Worm (Caenorhabditis elegans) whole organism, L4 larva: ENCODE data around the gene C47A4.5.

ENCODE experiments used
- F37D6.2 ChIP-seq: sonication (generic microtip); optimal IDR thresholded peaks from 2 replicates; lab custom pipeline; 2016; ENCODE audit warnings: mild to moderate bottlenecking, missing genetic modification characterization, missing compliant biosample characterization
- F44E2.7 ChIP-seq: fragments of 200-800 bp; sonication (Bioruptor generic); IDR thresholded peaks from 2 replicates; pipeline ENCODE4 v2.1.2; 2022; ENCODE audit warnings: missing genetic modification characterization, missing compliant biosample characterization
- R02D3.7 ChIP-seq: fragments of 150-350 bp; sonication (generic microtip); optimal IDR thresholded peaks from 3 replicates; lab custom pipeline; 2014; ENCODE audit warnings: missing biosample characterization, missing genetic modification characterization
- T26A8.4 ChIP-seq: fragments of 200-800 bp; sonication (Bioruptor generic); IDR thresholded peaks from 2 replicates; pipeline ENCODE4 v1.3.6; 2022; ENCODE audit warnings: missing genetic modification characterization, missing compliant biosample characterization
- Y105C5A.15 ChIP-seq: fragments of 200-800 bp; sonication (Bioruptor generic); IDR thresholded peaks from 2 replicates; pipeline ENCODE4 v1.3.6; 2022; ENCODE audit warnings: missing genetic modification characterization, missing compliant biosample characterization
- Y5F2A.4 ChIP-seq: fragments of 200-800 bp; sonication (Bioruptor generic); optimal IDR thresholded peaks from 2 replicates; lab custom pipeline; 2018; ENCODE audit warnings: mild to moderate bottlenecking, missing genetic modification characterization, missing compliant biosample characterization
- ZK337.2 ChIP-seq: fragments of 200-800 bp; sonication (Bioruptor generic); IDR thresholded peaks from 2 replicates; pipeline ENCODE4 v1.3.6; 2022; ENCODE audit warnings: missing genetic modification reagents, missing genetic modification characterization, missing compliant biosample characterization
- aha-1 ChIP-seq: fragments of 150-350 bp; peaks from one replicate; lab custom pipeline; 2014; ENCODE audit warnings: missing biosample characterization, missing genetic modification characterization
- aly-2 ChIP-seq: sonication (generic microtip); optimal IDR thresholded peaks from 2 replicates; lab custom pipeline; 2018; ENCODE audit warnings: missing biosample characterization, missing genetic modification characterization
- ama-1 ChIP-seq: fragments of 150-350 bp; optimal IDR thresholded peaks from 2 replicates; lab custom pipeline; 2014; ENCODE audit warnings: inconsistent platforms, mixed read lengths
- arid-1 ChIP-seq: fragments of 200-800 bp; sonication (Bioruptor generic); conservative IDR thresholded peaks from 2 replicates; pipeline ENCODE4 v1.3.6; 2022; ENCODE audit warnings: missing genetic modification reagents, missing genetic modification characterization, missing compliant biosample characterization
- attf-4 ChIP-seq: sonication (generic microtip); optimal IDR thresholded peaks from 3 replicates; lab custom pipeline; 2017; ENCODE audit warnings: missing biosample characterization, missing genetic modification characterization
- ceh-20 ChIP-seq: fragments of 200-800 bp; sonication (Bioruptor generic); IDR thresholded peaks from 2 replicates; pipeline ENCODE4 v1.3.6; 2022; ENCODE audit warnings: missing genetic modification reagents, missing genetic modification characterization, missing compliant biosample characterization
- ceh-62 ChIP-seq: sonication (generic microtip); optimal IDR thresholded peaks from 2 replicates; lab custom pipeline; 2017; ENCODE audit warnings: missing biosample characterization, missing genetic modification characterization
- ceh-82 ChIP-seq: sonication (generic microtip); optimal IDR thresholded peaks from 2 replicates; lab custom pipeline; 2017; ENCODE audit warnings: missing biosample characterization, missing genetic modification characterization
- cey-2 ChIP-seq: sonication (generic microtip); optimal IDR thresholded peaks from 3 replicates; lab custom pipeline; 2017; ENCODE audit warnings: missing genetic modification characterization, mild to moderate bottlenecking, missing compliant biosample characterization, antibody characterized with exemption, borderline replicate concordance; ENCODE audit not compliant: insufficient read depth
- ctbp-1 ChIP-seq: fragments of 200-800 bp; sonication (Bioruptor generic); IDR thresholded peaks from 2 replicates; pipeline ENCODE4 v1.3.6; 2022; ENCODE audit warnings: missing genetic modification reagents, missing genetic modification characterization, missing compliant biosample characterization
- daf-12 ChIP-seq: fragments of 150-350 bp; optimal IDR thresholded peaks from 2 replicates; lab custom pipeline; 2014; ENCODE audit warnings: missing biosample characterization, missing genetic modification reagents, missing genetic modification characterization
- daf-8 ChIP-seq: fragments of 200-800 bp; sonication (Bioruptor generic); IDR thresholded peaks from 2 replicates; pipeline ENCODE4 v1.3.6; 2022; ENCODE audit warnings: missing genetic modification characterization, missing compliant biosample characterization
- dmd-6 ChIP-seq: fragments of 200-800 bp; sonication (Bioruptor generic); IDR thresholded peaks from 2 replicates; pipeline ENCODE4 v1.3.6; 2022; ENCODE audit warnings: missing genetic modification reagents, missing genetic modification characterization, missing compliant biosample characterization
- dmd-9 ChIP-seq: fragments of 200-800 bp; sonication (Bioruptor generic); IDR thresholded peaks from 2 replicates; pipeline ENCODE4 v1.3.6; 2022; ENCODE audit warnings: missing genetic modification reagents, missing genetic modification characterization, missing compliant biosample characterization
- dpl-1 ChIP-seq: fragments of 150-350 bp; optimal IDR thresholded peaks from 2 replicates; lab custom pipeline; 2014; ENCODE audit warnings: missing biosample characterization, missing genetic modification reagents, missing genetic modification characterization
- egl-43 ChIP-seq: fragments of 200-800 bp; sonication (Bioruptor generic); IDR thresholded peaks from 2 replicates; pipeline ENCODE4 v1.3.6; 2022; ENCODE audit warnings: missing genetic modification reagents, missing genetic modification characterization, missing compliant biosample characterization
- fos-1 ChIP-seq: fragments of 150-350 bp; optimal IDR thresholded peaks from 2 replicates; lab custom pipeline; 2014; ENCODE audit warnings: missing biosample characterization, missing genetic modification characterization
- hlh-11 ChIP-seq: fragments of 200-800 bp; sonication (Bioruptor generic); optimal IDR thresholded peaks from 2 replicates; lab custom pipeline; 2018; ENCODE audit warnings: mild to moderate bottlenecking, missing genetic modification characterization, missing compliant biosample characterization
- hlh-30 ChIP-seq: sonication (generic microtip); optimal IDR thresholded peaks from 2 replicates; lab custom pipeline; 2017; ENCODE audit warnings: antibody characterized with exemption, mild to moderate bottlenecking, missing genetic modification characterization, missing compliant biosample characterization; ENCODE audit not compliant: insufficient read depth
- hmg-1.1 ChIP-seq: fragments of 200-800 bp; sonication (Bioruptor generic); IDR thresholded peaks from 2 replicates; pipeline ENCODE4 v1.3.6; 2022; ENCODE audit warnings: missing genetic modification reagents, missing genetic modification characterization, missing compliant biosample characterization
- jun-1 ChIP-seq: fragments of 150-350 bp; optimal IDR thresholded peaks from 2 replicates; lab custom pipeline; 2014; ENCODE audit warnings: missing biosample characterization, missing genetic modification reagents, missing genetic modification characterization
- lin-38 ChIP-seq: fragments of 200-800 bp; sonication (Bioruptor generic); IDR thresholded peaks from 2 replicates; pipeline ENCODE4 v1.3.6; 2022; ENCODE audit warnings: missing genetic modification reagents, missing genetic modification characterization, missing compliant biosample characterization
- madf-5 ChIP-seq, 2 experiments: fragments of 200-800 bp; sonication (Bioruptor generic); IDR thresholded peaks; 2 replicates each; pipeline ENCODE4 v1.3.6; 2022; ENCODE audit warnings: missing compliant biosample characterization in 2 of 2, missing genetic modification characterization in 2 of 2
- madf-9 ChIP-seq: fragments of 200-800 bp; sonication (Bioruptor generic); conservative IDR thresholded peaks from 2 replicates; pipeline ENCODE4 v1.3.6; 2022; ENCODE audit warnings: missing genetic modification reagents, missing genetic modification characterization, missing compliant biosample characterization
- mdl-1 ChIP-seq, 2 experiments: fragments of 150-350 bp in 1 of 2; sonication (generic microtip) in 1 of 2; optimal IDR thresholded peaks; 2 replicates each; lab custom pipeline; 2014 to 2017; ENCODE audit warnings: missing biosample characterization in 2 of 2, missing genetic modification characterization in 2 of 2
- mdt-29 ChIP-seq: fragments of 200-800 bp; sonication (Bioruptor generic); IDR thresholded peaks from 2 replicates; pipeline ENCODE4 v1.3.6; 2022; ENCODE audit warnings: missing genetic modification reagents, missing genetic modification characterization, missing compliant biosample characterization
- mes-2 ChIP-seq: sonication (generic microtip); optimal IDR thresholded peaks from 2 replicates; lab custom pipeline; 2016; ENCODE audit warnings: missing genotype, mild to moderate bottlenecking, missing genetic modification characterization, missing compliant biosample characterization; ENCODE audit not compliant: poor library complexity, severe bottlenecking
- nhr-237 ChIP-seq: sonication (generic microtip); optimal IDR thresholded peaks from 2 replicates; lab custom pipeline; 2017; ENCODE audit warnings: missing biosample characterization, missing genetic modification characterization
- nhr-28 ChIP-seq: fragments of 150-350 bp; optimal IDR thresholded peaks from 2 replicates; lab custom pipeline; 2014; ENCODE audit warnings: missing biosample characterization, missing genetic modification characterization
- nhr-48 ChIP-seq: sonication (generic microtip); optimal IDR thresholded peaks from 2 replicates; lab custom pipeline; 2016; ENCODE audit warnings: mild to moderate bottlenecking, missing genetic modification characterization, missing compliant biosample characterization
- nhr-76 ChIP-seq: fragments of 150-350 bp; optimal IDR thresholded peaks from 2 replicates; lab custom pipeline; 2014; ENCODE audit warnings: missing biosample characterization, missing genetic modification characterization
- pha-4 ChIP-seq, 2 experiments: fragments of 150-350 bp in 1 of 2; fragments of 200-800 bp in 1 of 2; sonication (Bioruptor generic) in 1 of 2; IDR thresholded peaks in 1 of 2; optimal IDR thresholded peaks in 1 of 2; 2 replicates each; pipeline versions ENCODE4 v1.3.6 to Lab custom; 2014 to 2022; ENCODE audit warnings: missing genetic modification characterization in 2 of 2, missing genetic modification reagents in 2 of 2, missing biosample characterization in 1 of 2, missing compliant biosample characterization in 1 of 2
- saeg-2 ChIP-seq: fragments of 200-800 bp; sonication (Bioruptor generic); IDR thresholded peaks from 2 replicates; pipeline ENCODE4 v1.3.6; 2022; ENCODE audit warnings: missing genetic modification reagents, missing genetic modification characterization, missing compliant biosample characterization
- sdz-12 ChIP-seq: fragments of 200-800 bp; sonication (Bioruptor generic); optimal IDR thresholded peaks from 2 replicates; lab custom pipeline; 2018; ENCODE audit warnings: mild to moderate bottlenecking, missing genetic modification characterization, missing compliant biosample characterization
- skn-1 ChIP-seq: fragments of 150-350 bp; optimal IDR thresholded peaks from 2 replicates; lab custom pipeline; 2014; ENCODE audit warnings: missing biosample characterization, missing genetic modification characterization
- spr-1 ChIP-seq: sonication (generic microtip); optimal IDR thresholded peaks from 2 replicates; lab custom pipeline; 2016; ENCODE audit warnings: mild to moderate bottlenecking, missing genetic modification characterization, missing compliant biosample characterization
- tra-1 ChIP-seq: fragments of 200-800 bp; sonication (Bioruptor generic); IDR thresholded peaks from 2 replicates; pipeline ENCODE4 v1.3.6; 2022; ENCODE audit warnings: missing genetic modification reagents, missing genetic modification characterization, missing compliant biosample characterization
- unc-62 ChIP-seq, 3 experiments: fragments of 150-350 bp in 1 of 3; sonication (generic microtip); optimal IDR thresholded peaks in 2 of 3; peaks in 1 of 3; 1 replicate in 1 of 3; 2 replicates in 2 of 3; lab custom pipeline; 2014 to 2017; ENCODE audit warnings: missing biosample characterization in 3 of 3, missing genetic modification characterization in 3 of 3, missing genetic modification reagents in 3 of 3, missing genotype in 1 of 3
- zfp-2 ChIP-seq: sonication (generic microtip); optimal IDR thresholded peaks from 2 replicates; lab custom pipeline; 2016; ENCODE audit warnings: mild to moderate bottlenecking, missing genetic modification characterization, missing compliant biosample characterization
- zfp-3 ChIP-seq: fragments of 200-800 bp; sonication (Bioruptor generic); conservative IDR thresholded peaks from 2 replicates; pipeline ENCODE4 v1.3.6; 2022; ENCODE audit warnings: missing genetic modification reagents, missing genetic modification characterization, missing compliant biosample characterization
- ztf-7 ChIP-seq: fragments of 150-350 bp; optimal IDR thresholded peaks from 2 replicates; lab custom pipeline; 2014; ENCODE audit warnings: missing biosample characterization, missing genetic modification characterization

C47A4.5 gene

DNA sequence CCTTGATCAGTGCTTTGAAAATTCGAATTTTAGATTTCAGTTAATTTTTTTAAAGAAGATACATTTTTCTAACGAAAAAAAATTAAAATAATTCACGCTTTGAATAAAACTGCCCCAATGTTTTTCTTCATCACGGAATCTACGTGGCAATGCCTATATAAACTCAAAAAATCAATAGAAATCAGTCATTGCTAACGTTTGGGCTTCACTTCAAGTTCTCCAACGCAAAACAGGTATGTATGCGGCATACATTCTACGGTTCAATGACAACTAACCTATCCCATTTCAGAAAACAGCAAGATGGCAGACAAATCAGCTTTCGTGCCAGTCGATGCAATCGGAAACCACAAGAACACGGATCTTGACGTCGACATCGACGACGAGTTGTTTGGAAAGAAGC is at the start of gene C47A4.5:
C47A4.5 (plus strand) TSS at position 301 of the 400 bp plus-strand sequence.
- TF ChIP-seq ama-1 (lab: Kevin White, UChicago) (no peak), ztf-7 (no peak), madf-9 (GFP tag; lab: Robert Waterston, UW) (no peak), ceh-82 (tag; lab: Kevin White, UChicago) (no peak), F37D6.2 (no peak), Y105C5A.15 (GFP tag; lab: Robert Waterston, UW) (no peak), mes-2 (no peak), aha-1 (tag; lab: Kevin White, UChicago) (no peak), arid-1 (no peak), Y5F2A.4 (GFP tag; lab: Kevin White, UChicago) (no peak), egl-43 (GFP tag; lab: Robert Waterston, UW) (no peak), sdz-12 (GFP tag; lab: Kevin White, UChicago) (no peak), nhr-48 (no peak), nhr-76 (tag; lab: Kevin White, UChicago) (no peak), nhr-28 (tag; lab: Kevin White, UChicago) (no peak), madf-5 (GFP tag; IDR thresholded peaks at IDR 0.05; lab: Robert Waterston, UW) (no peak), F44E2.7 (GFP tag; lab: Robert Waterston, UW) (no peak)
- TF ChIP-seq, all 104 proteins: peak for 0

DNA sequence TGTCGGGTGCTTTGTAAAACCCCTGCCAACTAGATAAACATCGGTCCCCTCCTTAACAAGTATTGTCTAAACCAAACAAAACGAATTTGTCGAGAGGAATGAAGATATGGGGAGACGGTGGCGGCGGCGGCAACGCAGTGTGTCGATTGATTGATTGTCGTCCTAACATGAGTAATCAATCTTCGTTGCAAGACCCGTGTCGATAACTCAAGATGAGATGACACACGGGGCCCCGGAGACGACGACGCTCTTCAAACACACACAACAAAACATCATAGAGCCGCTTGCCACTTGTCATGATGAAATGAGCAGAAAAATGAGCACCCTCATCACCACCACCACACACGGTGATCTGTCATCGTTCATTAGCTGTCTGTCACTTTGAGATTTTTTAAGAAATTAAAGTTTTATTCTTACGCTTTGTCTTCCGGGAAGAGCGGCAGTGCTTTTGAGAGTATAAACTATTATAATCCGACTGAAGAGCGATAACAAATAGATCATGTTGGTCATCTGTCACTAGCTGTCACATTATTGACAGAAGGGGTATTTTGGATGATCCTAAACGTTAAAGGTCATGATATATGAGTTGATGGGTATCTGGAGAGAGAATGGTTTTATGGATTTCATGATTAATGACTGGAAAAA is 49.7 kb upstream of the C47A4.5 start:
- no peak for TF ChIP-seq attf-4 (tag; lab: Kevin White, UChicago)
- TF ChIP-seq hlh-11 (tag; lab: Kevin White, UChicago): peak; percentile 10
- TF ChIP-seq ceh-82 (tag; lab: Kevin White, UChicago): no peak
- TF ChIP-seq ZK337.2 (GFP tag; lab: Robert Waterston, UW): no peak
- TF ChIP-seq mes-2: peak; percentile 12
- no peak for TF ChIP-seq ctbp-1 (GFP tag; lab: Robert Waterston, UW)
- no peak for TF ChIP-seq daf-12
- TF ChIP-seq lin-38 (GFP tag; lab: Robert Waterston, UW): no peak
- no peak for TF ChIP-seq dmd-6
- 0 out of 2 replicates have a peak, but pooled peaks have one; percentile 21 for TF ChIP-seq hmg-1.1
- TF ChIP-seq aly-2: no peak
- TF ChIP-seq zfp-2 (tag; lab: Kevin White, UChicago): no peak
- no peak for TF ChIP-seq jun-1 (tag; lab: Kevin White, UChicago)
- TF ChIP-seq zfp-3 (GFP tag; lab: Robert Waterston, UW): no peak
- TF ChIP-seq nhr-237 (tag; lab: Kevin White, UChicago): no peak
- no peak for TF ChIP-seq ceh-62
- no peak for TF ChIP-seq dmd-9 (GFP tag; lab: Robert Waterston, UW)
- no peak for TF ChIP-seq R02D3.7 (tag; lab: Kevin White, UChicago)
- TF ChIP-seq Y105C5A.15 (GFP tag; lab: Robert Waterston, UW): no peak
- no peak for TF ChIP-seq nhr-48
- TF ChIP-seq T26A8.4: no peak
- peak in 1 of 2 experiments; percentile 100 for TF ChIP-seq unc-62 (GFP tag; optimal IDR thresholded peaks at IDR 0.05 in 1 of 2; lab: Kevin White, UChicago)
- TF ChIP-seq unc-62 (tag; optimal IDR thresholded peaks at IDR 0.05; lab: Kevin White, UChicago): peak; percentile 82
- TF ChIP-seq skn-1: no peak
- TF ChIP-seq daf-8 (GFP tag; lab: Robert Waterston, UW): no peak
- TF ChIP-seq F44E2.7 (GFP tag; lab: Robert Waterston, UW): no peak
- no peak for TF ChIP-seq cey-2 (tag; lab: Kevin White, UChicago)
- TF ChIP-seq ceh-20: peak; percentile 95
- no peak for TF ChIP-seq mdl-1 (tag; optimal IDR thresholded peaks at IDR 0.05; lab: Kevin White, UChicago)
- no peak for TF ChIP-seq saeg-2 (GFP tag; lab: Robert Waterston, UW)
- no peak for TF ChIP-seq fos-1 (tag; lab: Kevin White, UChicago)
- no peak for TF ChIP-seq mdt-29 (GFP tag; lab: Robert Waterston, UW)
- peak; percentile 8 for TF ChIP-seq hlh-30 (tag; lab: Kevin White, UChicago)
- no peak for TF ChIP-seq pha-4 (GFP tag; IDR thresholded peaks at IDR 0.05; lab: Robert Waterston, UW)
- no peak for TF ChIP-seq pha-4 (tag; optimal IDR thresholded peaks at IDR 0.05; lab: Kevin White, UChicago)
- no peak for TF ChIP-seq dpl-1 (GFP tag; lab: Kevin White, UChicago)
- peak; percentile 37; the same call in 1 of the 2 replicates for TF ChIP-seq tra-1 (GFP tag; lab: Robert Waterston, UW)
- no peak for TF ChIP-seq spr-1 (tag; lab: Kevin White, UChicago)
